Worm (Caenorhabditis elegans) whole organism, dauer: ENCODE data around the gene flp-10.

Experiments used
- unc-62 ChIP-seq: sonication (generic microtip); optimal IDR thresholded peaks from 2 replicates; lab custom pipeline; 2017; ENCODE audit warnings: missing biosample characterization, missing genetic modification reagents, missing genetic modification characterization

flp-10 gene

DNA sequence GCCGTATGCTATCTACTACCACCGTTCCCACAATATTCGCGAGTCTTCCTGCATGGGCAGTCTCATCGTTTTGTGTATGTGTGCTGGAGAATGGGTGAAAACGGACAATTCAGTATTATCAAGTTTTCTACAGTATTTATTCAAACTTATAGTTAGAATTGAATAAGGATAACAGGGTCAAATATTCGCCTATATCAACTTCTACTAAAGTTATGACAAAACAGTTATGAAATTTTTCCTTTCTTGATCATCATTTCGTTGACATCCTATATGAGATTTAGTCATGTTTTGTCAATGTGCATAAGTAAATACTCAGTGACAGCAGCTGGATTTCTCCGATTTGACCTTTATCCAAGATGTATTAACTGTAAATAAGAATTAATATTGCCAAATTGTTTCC is 17.4 kb upstream of the flp-10 start:
- no peak for TF ChIP-seq unc-62 (GFP tag; lab: Kevin White, UChicago)

DNA sequence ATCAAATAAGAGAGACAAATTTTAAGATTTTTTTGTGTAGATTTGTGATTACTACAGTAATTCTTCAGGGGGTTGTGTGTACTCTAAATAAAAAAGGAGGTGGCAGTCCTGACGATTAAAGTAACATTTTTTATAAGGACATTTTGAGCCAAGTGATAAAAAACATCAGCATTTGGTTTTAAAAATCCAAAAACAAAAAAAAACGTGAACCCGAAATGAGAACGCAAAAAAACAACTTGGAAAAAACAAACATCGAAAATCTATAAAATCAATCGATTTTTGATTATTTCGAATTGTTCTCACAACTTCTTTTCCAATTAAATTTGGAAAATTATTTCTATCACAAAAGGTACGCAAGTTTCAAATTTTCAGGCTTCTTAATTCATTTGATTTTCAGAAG is 1.7 kb downstream of the flp-10 start, which contains the start of gene T06C10.3:
Gene T06C10.3, plus strand, starts transcription at position 301 of the 400 bp plus-strand sequence.
- no peak for TF ChIP-seq unc-62 (GFP tag; lab: Kevin White, UChicago)

DNA sequence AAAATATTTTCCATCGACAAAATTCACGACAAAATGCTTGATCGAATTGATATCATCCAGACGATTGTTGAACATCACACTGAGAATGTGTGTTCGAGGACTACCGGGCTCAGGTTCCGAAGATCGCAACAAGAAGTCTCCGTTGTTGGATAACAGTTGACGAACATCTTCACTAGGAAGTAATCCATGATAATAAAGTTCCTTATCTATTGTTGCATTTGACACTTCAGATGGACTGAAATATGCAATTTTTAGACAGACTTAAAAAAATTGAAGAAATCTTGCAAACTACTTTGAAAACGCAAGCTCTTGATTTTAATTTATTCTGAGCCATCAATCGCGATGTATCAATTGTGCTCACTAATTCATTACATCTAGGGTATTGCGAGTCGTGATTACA is 8.5 kb downstream of the flp-10 start:
- TF ChIP-seq unc-62 (GFP tag; lab: Kevin White, UChicago) = no peak

DNA sequence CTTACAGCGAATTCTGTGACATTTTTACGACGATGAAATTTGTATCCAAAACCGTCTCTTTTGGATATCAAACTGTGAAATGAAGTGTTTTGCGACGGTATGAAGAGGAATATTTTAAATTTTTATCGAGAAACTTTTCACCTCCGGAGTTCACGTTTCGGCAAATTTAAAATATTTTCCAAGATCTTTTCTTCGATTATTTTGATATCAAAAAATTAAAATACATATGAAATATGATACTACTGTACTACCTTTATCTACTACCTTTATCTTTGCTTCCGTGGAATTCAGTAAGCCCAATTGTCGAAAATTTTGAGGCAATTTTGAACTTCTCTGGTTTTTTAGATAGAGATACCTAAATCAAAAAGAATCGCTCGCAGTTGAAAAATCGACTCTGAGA is 9.1 kb downstream of the flp-10 start, which contains the start of gene kin-26:
Gene kin-26, minus strand, starts transcription at position 101 of the 400 bp plus-strand sequence.
- TF ChIP-seq unc-62 (GFP tag; lab: Kevin White, UChicago) = no peak

DNA sequence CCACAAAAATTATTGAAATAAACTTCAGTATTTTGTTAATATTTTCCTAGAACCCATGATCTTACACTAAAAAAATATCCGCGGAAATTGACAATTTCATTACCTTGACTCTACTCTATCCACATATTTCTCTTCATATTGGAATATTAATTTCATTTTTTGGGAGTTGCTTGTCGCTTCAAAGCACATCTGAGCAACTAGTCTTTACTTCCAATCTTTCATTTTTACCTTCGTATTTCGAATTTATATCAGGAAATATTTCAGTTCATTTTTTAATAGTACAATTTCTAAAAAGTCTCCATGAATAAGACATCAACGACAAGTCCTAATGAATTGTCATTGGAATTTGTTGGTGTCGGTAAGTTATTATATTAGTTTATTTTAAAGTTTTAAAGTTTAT is 10.3 kb downstream of the flp-10 start, which contains the start of gene srt-73:
Gene srt-73, plus strand, starts transcription at position 301 of the 400 bp plus-strand sequence.
- no peak for TF ChIP-seq unc-62 (GFP tag; lab: Kevin White, UChicago)

DNA sequence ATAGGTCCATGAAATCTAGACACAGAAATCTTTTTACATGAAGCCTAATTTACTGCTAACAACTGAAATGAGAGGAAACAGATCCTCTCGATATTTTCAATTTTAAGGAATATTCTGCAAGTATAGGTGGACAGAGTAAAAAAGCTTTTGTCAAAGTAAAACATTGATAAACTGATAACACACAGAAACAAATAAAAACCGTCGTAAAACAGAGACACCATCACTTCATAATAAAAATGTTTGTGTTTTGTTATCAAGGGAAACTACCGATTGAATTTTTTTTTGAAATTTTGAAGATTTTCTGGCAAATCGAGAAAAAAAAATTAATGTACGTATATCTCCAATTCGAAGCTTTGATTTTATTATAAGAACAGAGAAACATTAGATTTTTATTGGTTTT is 12.5 kb downstream of the flp-10 start:
- TF ChIP-seq unc-62 (GFP tag; lab: Kevin White, UChicago) = no peak

DNA sequence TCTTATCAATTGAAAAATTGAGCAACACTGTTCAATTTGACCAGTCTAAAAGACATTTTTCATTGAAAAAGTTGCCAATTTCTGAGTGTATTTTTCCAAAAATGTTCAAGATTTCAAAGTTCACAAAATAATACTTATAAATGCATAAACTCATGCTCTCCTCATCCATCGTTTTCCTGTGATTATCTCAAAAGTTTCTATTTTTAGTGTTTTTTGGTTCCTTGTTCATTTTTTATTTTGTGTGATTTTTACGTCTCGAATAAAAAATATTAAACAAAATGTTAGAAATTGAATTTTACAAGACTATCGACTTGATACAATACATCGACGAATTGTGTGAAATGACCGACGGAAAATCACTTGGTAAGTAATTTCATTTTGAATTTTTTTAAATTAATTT is 13.0 kb downstream of the flp-10 start, which contains the start of gene atic-1:
Gene atic-1, plus strand, starts transcription at position 301 of the 400 bp plus-strand sequence.
- no peak for TF ChIP-seq unc-62 (GFP tag; lab: Kevin White, UChicago)

DNA sequence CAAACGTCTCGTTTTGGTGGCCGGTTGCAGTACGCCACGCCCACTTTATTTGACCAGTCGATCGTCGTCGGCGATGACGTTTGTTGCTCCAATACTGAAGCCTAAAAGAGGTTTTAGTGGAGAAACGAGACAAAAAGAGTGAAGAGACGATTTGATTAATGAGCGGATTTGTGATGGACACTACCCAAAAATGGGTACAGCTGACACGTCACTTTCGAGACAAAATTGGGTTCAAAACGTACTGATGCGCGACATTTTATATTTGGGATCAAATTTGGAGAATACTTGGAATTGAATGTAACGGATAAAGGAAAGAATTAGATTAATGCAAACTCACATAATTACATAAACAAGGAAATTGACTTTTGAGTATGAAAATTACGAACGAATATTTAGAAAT is 28.7 kb downstream of the flp-10 start, which contains the start of gene ilys-4:
Gene ilys-4, minus strand, starts transcription at position 101 of the 400 bp plus-strand sequence.
- TF ChIP-seq unc-62 (GFP tag; lab: Kevin White, UChicago) = no peak

DNA sequence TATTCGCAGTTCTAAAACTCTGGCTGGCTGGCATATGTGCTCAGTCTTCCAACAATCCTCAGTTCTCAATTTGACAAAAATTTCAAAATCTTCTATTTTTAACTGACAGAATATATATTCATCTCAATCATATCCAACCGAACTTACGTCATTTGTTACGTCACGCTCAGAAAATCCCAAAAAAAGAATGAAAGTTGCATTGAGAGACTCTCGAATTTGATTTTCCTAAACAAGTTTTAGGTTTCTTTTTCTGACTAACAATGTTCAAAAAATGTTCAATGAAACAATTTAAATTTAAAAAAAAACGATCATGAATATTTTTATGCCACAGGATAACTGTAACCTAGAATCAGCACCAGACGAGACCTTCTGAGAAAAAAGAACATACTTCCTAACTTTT is 29.2 kb downstream of the flp-10 start:
- TF ChIP-seq unc-62 (GFP tag; lab: Kevin White, UChicago) = no peak

DNA sequence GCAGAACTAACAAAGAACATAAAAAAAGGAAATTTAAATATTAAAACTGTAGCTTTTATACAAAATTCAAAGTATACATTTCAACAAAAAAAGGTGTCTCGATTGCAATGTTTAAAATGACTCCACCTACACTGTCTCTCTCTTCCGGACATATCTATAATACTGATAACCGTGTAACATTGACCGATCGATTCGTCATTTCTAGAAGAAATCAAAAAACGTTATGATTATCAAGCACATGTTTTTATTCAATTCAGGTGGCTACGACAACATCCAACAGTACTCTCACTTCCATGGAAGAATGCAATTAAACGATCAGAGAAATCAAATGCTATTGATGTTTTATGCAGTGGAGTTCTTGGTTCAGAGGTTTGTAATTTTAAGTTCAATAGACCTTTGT is 29.8 kb downstream of the flp-10 start:
- no peak for TF ChIP-seq unc-62 (GFP tag; lab: Kevin White, UChicago)

DNA sequence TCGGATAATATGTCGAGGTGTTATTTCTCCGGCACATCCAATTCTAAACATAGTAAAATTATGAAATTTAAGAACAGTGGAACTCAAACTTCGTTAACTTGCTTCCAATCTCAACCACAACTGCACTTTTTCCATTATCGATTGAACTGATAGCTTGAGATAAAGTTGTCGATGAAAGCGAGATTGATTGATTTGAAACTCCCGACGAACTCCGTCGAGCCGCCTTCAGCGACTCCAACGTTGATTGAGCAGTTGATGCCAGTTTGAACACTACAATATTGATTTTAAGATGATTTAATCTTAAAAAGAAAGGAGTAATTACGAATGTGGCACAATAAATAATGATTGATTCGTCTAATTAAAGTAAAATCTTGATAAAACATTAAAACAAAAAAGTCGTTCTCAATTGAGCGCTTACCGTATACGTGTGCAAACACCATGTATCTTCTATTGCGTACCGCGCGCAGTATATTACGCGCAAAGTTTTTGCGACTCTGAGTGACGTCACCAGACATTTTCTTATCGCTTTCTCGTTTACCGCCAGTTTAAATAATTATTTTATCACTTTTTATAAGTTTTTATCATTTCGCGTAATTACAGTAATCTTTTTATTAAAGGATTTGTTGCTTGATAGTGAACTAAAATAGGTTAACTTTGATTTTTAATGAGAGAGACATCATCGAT is 33.7 kb downstream of the flp-10 start, which contains the start of gene arp-11:
Gene arp-11, minus strand, starts transcription at position 51 of the 684 bp plus-strand sequence.
- no peak for TF ChIP-seq unc-62 (GFP tag; lab: Kevin White, UChicago)

DNA sequence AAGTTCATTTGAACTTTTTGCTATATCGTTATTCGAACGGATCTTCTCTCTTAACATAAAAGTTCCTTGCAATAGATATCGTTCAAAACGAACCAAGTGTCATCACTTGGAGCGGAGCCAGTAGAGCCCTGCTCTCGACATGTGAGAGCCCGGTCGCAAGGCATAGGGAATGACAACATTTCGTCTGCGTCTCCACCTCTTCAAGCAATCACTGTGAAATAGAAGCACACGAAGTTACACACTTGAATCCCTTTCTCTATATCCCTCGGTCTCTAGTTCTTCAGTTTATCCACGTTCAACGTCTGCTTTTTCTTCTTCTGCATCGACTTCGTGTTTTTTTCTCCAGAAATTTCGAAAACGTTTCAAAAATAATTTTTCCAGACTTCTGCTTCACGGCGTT is 34.7 kb downstream of the flp-10 start, which contains the start of gene C49H3.6:
Gene C49H3.6, plus strand, starts transcription at position 380 of the 400 bp plus-strand sequence.
- no peak for TF ChIP-seq unc-62 (GFP tag; lab: Kevin White, UChicago)

DNA sequence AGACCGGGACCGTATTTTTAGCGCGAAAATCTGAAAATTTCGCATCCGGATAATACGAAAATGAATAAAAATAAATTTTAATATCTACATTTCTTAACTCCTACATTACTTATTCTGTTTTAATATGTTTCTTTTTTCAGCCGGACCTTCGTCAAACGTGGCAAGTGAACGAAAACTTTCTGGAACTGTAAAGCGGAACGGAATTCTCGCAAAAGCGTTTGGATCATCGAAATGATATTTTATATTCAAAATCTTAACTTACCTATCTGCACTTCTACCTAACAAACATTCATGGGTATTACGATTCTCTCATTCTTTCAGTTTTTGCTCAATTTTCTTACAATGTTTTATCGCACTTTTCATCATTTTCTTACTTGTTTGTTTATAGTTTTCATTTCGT is 37.9 kb downstream of the flp-10 start:
- TF ChIP-seq unc-62 (GFP tag; lab: Kevin White, UChicago) = no peak

DNA sequence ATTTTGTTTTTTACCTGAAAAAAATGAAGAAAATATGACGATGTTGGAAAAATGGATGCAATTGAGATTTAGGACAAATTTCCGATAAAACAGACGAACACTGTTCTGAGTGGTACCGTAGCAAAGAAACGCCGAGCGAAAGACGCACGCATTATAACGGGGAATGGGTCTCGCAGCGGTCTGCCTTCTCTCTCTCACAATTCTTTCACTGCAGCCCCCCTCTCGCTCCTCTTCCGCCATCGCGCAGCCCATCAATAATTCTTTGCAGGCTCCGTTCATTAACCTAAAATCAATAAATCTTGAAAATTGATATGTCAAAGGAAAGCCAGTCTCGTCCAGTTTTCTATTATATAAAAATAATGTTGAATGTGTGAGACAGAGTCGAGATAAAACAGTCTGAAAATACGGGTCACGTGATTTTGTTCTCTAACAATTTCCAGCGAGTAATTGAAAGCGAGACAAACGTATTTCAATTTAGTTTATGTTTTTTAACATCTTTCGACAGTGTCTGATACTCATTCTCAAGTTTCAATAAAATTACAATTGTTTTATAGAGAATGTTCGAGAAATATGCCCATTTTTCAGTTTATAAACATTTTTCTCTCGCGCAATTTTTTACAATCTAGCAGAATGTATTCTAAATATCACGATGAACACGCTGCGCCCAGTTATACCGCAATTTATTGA is 40.9 kb downstream of the flp-10 start:
- TF ChIP-seq unc-62 (GFP tag; lab: Kevin White, UChicago) = no peak

DNA sequence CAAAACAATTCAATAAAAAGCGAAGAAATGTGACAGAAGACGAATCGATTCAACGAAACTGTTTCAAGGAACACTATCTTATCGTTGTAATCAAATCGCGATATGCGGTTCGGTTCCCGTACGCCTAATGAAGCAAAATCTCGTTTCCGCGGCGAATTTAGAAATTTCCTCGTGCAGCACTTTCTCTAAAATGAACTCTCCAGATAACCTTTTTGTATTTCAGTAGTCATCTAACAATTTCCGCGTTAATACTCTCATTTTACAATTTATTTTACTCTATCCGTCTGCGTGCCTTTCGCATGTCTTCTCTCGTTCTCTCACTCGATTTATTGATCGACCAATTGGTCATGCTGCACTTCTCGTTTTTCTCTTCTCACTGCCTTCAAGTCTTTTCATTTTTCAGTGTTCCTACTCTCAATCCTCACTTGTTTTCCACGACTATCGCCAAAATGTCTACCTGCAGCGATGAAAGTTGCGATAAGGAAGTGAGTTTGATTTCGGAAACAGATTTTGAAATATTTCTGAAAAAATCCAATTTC is 41.6 kb downstream of the flp-10 start, which contains the start of the genes npp-27 and ntl-4:
Gene npp-27, minus strand, starts transcription at position 51 of the 539 bp plus-strand sequence.
Gene ntl-4, plus strand, starts transcription at position 379 of the 539 bp plus-strand sequence.
- no peak for TF ChIP-seq unc-62 (GFP tag; lab: Kevin White, UChicago)

DNA sequence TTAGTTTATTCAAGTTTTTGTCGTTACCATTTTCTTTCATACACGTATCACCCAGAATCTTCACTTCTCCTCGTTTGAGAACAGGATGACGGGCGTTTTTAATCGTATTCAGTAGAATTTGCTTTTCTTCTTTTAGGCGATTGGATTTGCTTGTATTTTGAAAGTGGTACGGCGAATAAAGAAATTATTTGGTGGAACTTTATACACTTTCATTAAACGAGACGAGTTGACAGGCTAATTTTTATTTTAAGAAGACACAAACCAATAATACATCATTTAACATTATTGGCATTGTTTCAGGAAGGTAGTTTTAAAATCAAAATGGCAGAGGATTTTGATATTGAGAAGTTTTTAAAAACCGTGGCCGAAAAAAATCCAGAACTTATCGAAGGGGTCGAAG is 46.3 kb downstream of the flp-10 start, which contains the start of gene C49H3.4:
Gene C49H3.4, plus strand, starts transcription at position 301 of the 400 bp plus-strand sequence.
- TF ChIP-seq unc-62 (GFP tag; lab: Kevin White, UChicago) = no peak
